Fruit fly (Drosophila melanogaster) whole organism, embryonic: Measurements from ENCODE around the gene CG12289.

Experiments used
- BtbVII ChIP-seq: fragments of 200-800 bp; sonication (Bioruptor generic); optimal IDR thresholded peaks from 3 replicates; lab custom pipeline; 2017; ENCODE audit warnings: missing biosample characterization, mild to moderate bottlenecking, missing genetic modification characterization
- CG10274 ChIP-seq: fragments of 200-800 bp; sonication (Bioruptor generic); optimal IDR thresholded peaks from 3 replicates; lab custom pipeline; 2017; ENCODE audit warnings: missing biosample characterization, mild to moderate bottlenecking, missing genetic modification characterization
- CG12659 ChIP-seq: fragments of 200-800 bp; sonication (Bioruptor generic); optimal IDR thresholded peaks from 3 replicates; lab custom pipeline; 2017; ENCODE audit warnings: mild to moderate bottlenecking, missing biosample characterization, missing genetic modification reagents, missing genetic modification characterization
- CG13624 ChIP-seq: fragments of 200-800 bp; sonication (Bioruptor generic); optimal IDR thresholded peaks from 2 replicates; lab custom pipeline; 2016; ENCODE audit warnings: missing biosample characterization, missing genetic modification characterization
- CG15479 ChIP-seq: fragments of 200-800 bp; sonication (Bioruptor generic); optimal IDR thresholded peaks from 3 replicates; lab custom pipeline; 2019; ENCODE audit warnings: missing biosample characterization, mild to moderate bottlenecking, missing genetic modification characterization, moderate library complexity
- CG1602 ChIP-seq: fragments of 200-800 bp; sonication (Bioruptor generic); optimal IDR thresholded peaks from 3 replicates; lab custom pipeline; 2016; ENCODE audit warnings: missing biosample characterization, missing genetic modification characterization
- CG1647 ChIP-seq: fragments of 200-800 bp; sonication (Bioruptor generic); optimal IDR thresholded peaks from 3 replicates; lab custom pipeline; 2016; ENCODE audit warnings: missing biosample characterization, missing genetic modification characterization
- CG16863 ChIP-seq: fragments of 200-800 bp; sonication (Bioruptor generic); optimal IDR thresholded peaks from 3 replicates; lab custom pipeline; 2016; ENCODE audit warnings: missing biosample characterization, missing genetic modification characterization
- CG17359 ChIP-seq: fragments of 200-800 bp; sonication (Bioruptor generic); optimal IDR thresholded peaks from 3 replicates; lab custom pipeline; 2018; ENCODE audit warnings: missing biosample characterization, mild to moderate bottlenecking, missing genetic modification characterization, moderate library complexity
- CG1832 ChIP-seq: fragments of 200-800 bp; sonication (Bioruptor generic); optimal IDR thresholded peaks from 2 replicates; lab custom pipeline; 2017; ENCODE audit warnings: missing biosample characterization, mild to moderate bottlenecking, missing genetic modification characterization, inconsistent platforms
- CG2202 ChIP-seq: fragments of 200-800 bp; sonication (Bioruptor generic); optimal IDR thresholded peaks from 2 replicates; lab custom pipeline; 2018; ENCODE audit warnings: missing biosample characterization, mild to moderate bottlenecking, missing genetic modification characterization
- CG30403 ChIP-seq: fragments of 200-800 bp; sonication (Bioruptor generic); optimal IDR thresholded peaks from 3 replicates; lab custom pipeline; 2016; ENCODE audit warnings: missing biosample characterization, missing genetic modification characterization
- CG31388 ChIP-seq: fragments of 200-800 bp; sonication (Bioruptor generic); optimal IDR thresholded peaks from 2 replicates; lab custom pipeline; 2016; ENCODE audit warnings: missing biosample characterization, missing genetic modification characterization
- CG32772 ChIP-seq: fragments of 200-800 bp; sonication (Bioruptor generic); IDR thresholded peaks from 2 replicates; pipeline ENCODE4 v1.3.6; 2022; ENCODE audit warnings: missing biosample characterization, missing genetic modification characterization
- CG34224 ChIP-seq: fragments of 200-800 bp; sonication (Bioruptor generic); IDR thresholded peaks from 3 replicates; pipeline ENCODE4 v1.3.6; 2022; ENCODE audit warnings: missing biosample characterization, missing genetic modification characterization; ENCODE audit not compliant: partially characterized antibody
- CG9932 ChIP-seq: fragments of 200-800 bp; sonication (Bioruptor generic); IDR thresholded peaks from 2 replicates; pipeline ENCODE4 v1.3.6; 2022; ENCODE audit warnings: missing biosample characterization, missing genetic modification characterization
- CrebB ChIP-seq: fragments of 200-800 bp; sonication (Bioruptor generic); optimal IDR thresholded peaks from 3 replicates; lab custom pipeline; 2018; ENCODE audit warnings: missing biosample characterization, mild to moderate bottlenecking, missing genetic modification characterization
- D ChIP-seq, 2 experiments: fragments of 200-800 bp in 1 of 2; fragments of >200 bp in 1 of 2; sonication (Bioruptor generic) in 1 of 2; optimal IDR thresholded peaks; 2 replicates in 1 of 2; 3 replicates in 1 of 2; lab custom pipeline; 2017; ENCODE audit warnings: mild to moderate bottlenecking in 1 of 2, missing biosample characterization in 1 of 2, missing genetic modification characterization in 1 of 2, missing genetic modification reagents in 1 of 2
- Dad ChIP-seq: fragments of 200-800 bp; sonication (Bioruptor generic); optimal IDR thresholded peaks from 3 replicates; lab custom pipeline; 2016; ENCODE audit warnings: missing biosample characterization, missing genetic modification characterization
- Hr78 ChIP-seq, 2 experiments: fragments of 200-800 bp in 1 of 2; fragments of >200 bp in 1 of 2; sonication (Bioruptor generic) in 1 of 2; optimal IDR thresholded peaks; 2 replicates each; lab custom pipeline; 2017 to 2019; ENCODE audit warnings: missing biosample characterization in 2 of 2, missing genetic modification characterization in 2 of 2, mild to moderate bottlenecking in 1 of 2, moderate library complexity in 1 of 2
- MBD-R2 ChIP-seq: fragments of 200-800 bp; sonication (Bioruptor generic); IDR thresholded peaks from 2 replicates; pipeline ENCODE4 v1.3.6; 2022; ENCODE audit warnings: missing biosample characterization, missing genetic modification characterization
- MESR4 ChIP-seq: fragments of 200-800 bp; sonication (Bioruptor generic); optimal IDR thresholded peaks from 2 replicates; lab custom pipeline; 2018; ENCODE audit warnings: missing biosample characterization, mild to moderate bottlenecking, missing genetic modification characterization, moderate library complexity
- Mrtf ChIP-seq: fragments of 200-800 bp; sonication (Bioruptor generic); IDR thresholded peaks from 3 replicates; pipeline ENCODE4 v1.3.6; 2022; ENCODE audit warnings: missing biosample characterization, missing genetic modification characterization
- Sry-δ ChIP-seq: fragments of 200-800 bp; sonication (Bioruptor generic); optimal IDR thresholded peaks from 2 replicates; lab custom pipeline; 2016; ENCODE audit warnings: missing biosample characterization, missing genetic modification characterization
- ase ChIP-seq: fragments of 200-800 bp; sonication (Bioruptor generic); IDR thresholded peaks from 3 replicates; pipeline ENCODE4 v1.3.6; 2022; ENCODE audit warnings: missing biosample characterization, missing genetic modification characterization
- bowl ChIP-seq: fragments of 200-800 bp; sonication (Bioruptor generic); IDR thresholded peaks from 2 replicates; pipeline ENCODE4 v1.3.6; 2022; ENCODE audit warnings: missing biosample characterization, missing genetic modification characterization
- ci ChIP-seq: fragments of 200-800 bp; sonication (Bioruptor generic); IDR thresholded peaks from 3 replicates; pipeline ENCODE4 v1.3.6; 2022; ENCODE audit warnings: missing biosample characterization, missing genetic modification characterization
- esg ChIP-seq: fragments of 200-800 bp; sonication (Bioruptor generic); conservative IDR thresholded peaks from 2 replicates; pipeline ENCODE4 v1.3.6; 2022; ENCODE audit warnings: missing biosample characterization, missing genetic modification characterization
- eve ChIP-seq, 2 experiments: fragments of >200 bp; optimal IDR thresholded peaks; 2 replicates each; lab custom pipeline; 2017; ENCODE audit warnings: missing biosample characterization in 2 of 2, missing genetic modification characterization in 2 of 2
- eyg ChIP-seq: fragments of 200-800 bp; sonication (Bioruptor generic); optimal IDR thresholded peaks from 3 replicates; lab custom pipeline; 2016; ENCODE audit warnings: missing biosample characterization, missing genetic modification characterization
- gsb ChIP-seq: fragments of 200-800 bp; sonication (Bioruptor generic); IDR thresholded peaks from 2 replicates; pipeline ENCODE4 v1.3.6; 2022; ENCODE audit warnings: missing biosample characterization, missing genetic modification characterization
- insv ChIP-seq, 2 experiments: fragments of 200-800 bp; sonication (Bioruptor generic); optimal IDR thresholded peaks; 3 replicates each; lab custom pipeline; 2016 to 2018; ENCODE audit warnings: missing biosample characterization in 2 of 2, missing genetic modification characterization in 2 of 2
- jigr1 ChIP-seq: fragments of 200-800 bp; sonication (Bioruptor generic); IDR thresholded peaks from 3 replicates; pipeline ENCODE4 v1.3.6; 2022; ENCODE audit warnings: missing biosample characterization, missing genetic modification characterization
- jumu ChIP-seq: fragments of 200-800 bp; sonication (Bioruptor generic); optimal IDR thresholded peaks from 3 replicates; lab custom pipeline; 2016; ENCODE audit warnings: missing biosample characterization, missing genetic modification characterization
- lmd ChIP-seq: fragments of 200-800 bp; sonication (Bioruptor generic); IDR thresholded peaks from 2 replicates; pipeline ENCODE4 v1.3.6; 2022; ENCODE audit warnings: missing biosample characterization, missing genetic modification characterization
- luna ChIP-seq: fragments of 200-800 bp; sonication (Bioruptor generic); optimal IDR thresholded peaks from 2 replicates; lab custom pipeline; 2016; ENCODE audit warnings: missing biosample characterization, missing genetic modification characterization
- maf-S ChIP-seq: fragments of 200-800 bp; sonication (Bioruptor generic); optimal IDR thresholded peaks from 2 replicates; lab custom pipeline; 2016; ENCODE audit warnings: missing biosample characterization, missing genetic modification characterization
- nmo ChIP-seq: fragments of 200-800 bp; sonication (Bioruptor generic); optimal IDR thresholded peaks from 2 replicates; lab custom pipeline; 2018; ENCODE audit warnings: missing biosample characterization, mild to moderate bottlenecking, missing genetic modification characterization, moderate library complexity
- onecut ChIP-seq: fragments of 200-800 bp; sonication (Bioruptor generic); IDR thresholded peaks from 2 replicates; pipeline ENCODE4 v1.3.6; 2022; ENCODE audit warnings: missing biosample characterization, missing genetic modification characterization
- peb ChIP-seq: fragments of 200-800 bp; sonication (Bioruptor generic); IDR thresholded peaks from 2 replicates; pipeline ENCODE4 v1.3.6; 2022; ENCODE audit warnings: missing biosample characterization, missing genetic modification characterization
- repo ChIP-seq: fragments of 200-800 bp; sonication (Bioruptor generic); optimal IDR thresholded peaks from 2 replicates; lab custom pipeline; 2016; ENCODE audit warnings: missing biosample characterization, missing genetic modification characterization
- sisA ChIP-seq: fragments of 200-800 bp; sonication (Bioruptor generic); IDR thresholded peaks from 2 replicates; pipeline ENCODE4 v1.3.6; 2022; ENCODE audit warnings: missing biosample characterization, missing genetic modification characterization
- slp2 ChIP-seq: fragments of 200-800 bp; sonication (Bioruptor generic); optimal IDR thresholded peaks from 2 replicates; lab custom pipeline; 2016; ENCODE audit warnings: missing biosample characterization, missing genetic modification characterization
- sob ChIP-seq: fragments of 200-800 bp; sonication (Bioruptor generic); IDR thresholded peaks from 2 replicates; pipeline ENCODE4 v1.3.6; 2022; ENCODE audit warnings: missing biosample characterization, missing genetic modification characterization
- sqz ChIP-seq: fragments of 200-800 bp; sonication (Bioruptor generic); optimal IDR thresholded peaks from 3 replicates; lab custom pipeline; 2018; ENCODE audit warnings: missing biosample characterization, mild to moderate bottlenecking, missing genetic modification characterization
- ssp ChIP-seq: fragments of 200-800 bp; sonication (Bioruptor generic); IDR thresholded peaks from 2 replicates; pipeline ENCODE4 v1.3.6; 2022; ENCODE audit warnings: missing biosample characterization, missing genetic modification characterization
- vnd ChIP-seq: fragments of 200-800 bp; sonication (Bioruptor generic); IDR thresholded peaks from 3 replicates; pipeline ENCODE4 v1.3.6; 2022; ENCODE audit warnings: missing biosample characterization, missing genetic modification characterization; ENCODE audit not compliant: partially characterized antibody
- wor ChIP-seq: fragments of 200-800 bp; sonication (Bioruptor generic); IDR thresholded peaks from 2 replicates; pipeline ENCODE4 v1.3.6; 2022; ENCODE audit warnings: missing biosample characterization, missing genetic modification characterization
- zen ChIP-seq: fragments of 200-800 bp; sonication (Bioruptor generic); optimal IDR thresholded peaks from 3 replicates; lab custom pipeline; 2018; ENCODE audit warnings: missing biosample characterization, mild to moderate bottlenecking, missing genetic modification characterization, moderate library complexity

CG12289 gene

dm6 chr3L:11491222-11491873, 33.1 kb upstream of the CG12289 start:
- TF ChIP-seq eyg (GFP tag; lab: Kevin White, UChicago) (peak; percentile 42), CG17359 (tag; lab: Kevin White, UChicago) (peak; percentile 62), jigr1 (GFP tag; lab: Robert Waterston, UW) (no peak), gsb (GFP tag; lab: Robert Waterston, UW) (peak; percentile 65), ci (GFP tag; lab: Robert Waterston, UW) (peak; percentile 61; the same call in 2 of the 3 replicates), MESR4 (GFP tag; lab: Kevin White, UChicago) (no peak), CG2202 (tag; lab: Kevin White, UChicago) (no peak), lmd (peak; percentile 70), MBD-R2 (GFP tag; lab: Robert Waterston, UW) (no peak; the same call in 1 of the 2 replicates), jumu (GFP tag; lab: Kevin White, UChicago) (peak; percentile 31), CG12659 (GFP tag; lab: Kevin White, UChicago) (peak; percentile 64), wor (GFP tag; lab: Robert Waterston, UW) (0 out of 2 replicates have a peak, but pooled peaks have one; percentile 14), sqz (no peak), Hr78 (GFP tag; optimal IDR thresholded peaks at IDR 0.05; lab: Kevin White, UChicago) (peak in 1 of 2 experiments; percentile 13), esg (peak; percentile 64), CG34224 (GFP tag; lab: Robert Waterston, UW) (no peak), CG1832 (GFP tag; lab: Kevin White, UChicago) (peak; percentile 21), repo (GFP tag; lab: Kevin White, UChicago) (peak; percentile 17), bowl (GFP tag; lab: Robert Waterston, UW) (no peak), BtbVII (GFP tag; lab: Kevin White, UChicago) (peak; percentile 61), nmo (GFP tag; lab: Kevin White, UChicago) (peak; percentile 63), CG9932 (GFP tag; lab: Robert Waterston, UW) (peak; percentile 71), Sry-δ (GFP tag; lab: Kevin White, UChicago) (peak; percentile 25), ase (GFP tag; lab: Robert Waterston, UW) (peak; percentile 46; the same call in 1 of the 3 replicates), sob (peak; percentile 80), CG32772 (GFP tag; lab: Robert Waterston, UW) (peak; percentile 58; the same call in 1 of the 2 replicates), slp2 (GFP tag; lab: Kevin White, UChicago) (peak; percentile 44), CG1647 (GFP tag; lab: Kevin White, UChicago) (no peak), ssp (GFP tag; lab: Robert Waterston, UW) (no peak), maf-S (GFP tag; lab: Kevin White, UChicago) (peak; percentile 41), insv (GFP tag; optimal IDR thresholded peaks at IDR 0.05; lab: Kevin White, UChicago) (no peak), CG15479 (GFP tag; lab: Kevin White, UChicago) (no peak), eve (GFP tag; optimal IDR thresholded peaks at IDR 0.05; lab: Kevin White, UChicago) (no peak), CrebB (tag; lab: Kevin White, UChicago) (peak; percentile 27), peb (GFP tag; lab: Robert Waterston, UW) (0 out of 2 replicates have a peak, but pooled peaks have one; percentile 12), Mrtf (no peak; the same call in 2 of the 3 replicates), D (optimal IDR thresholded peaks at IDR 0.05; lab: Kevin White, UChicago) (peak; percentile 50), D (GFP tag; optimal IDR thresholded peaks at IDR 0.05; lab: Kevin White, UChicago) (no peak), CG16863 (GFP tag; lab: Kevin White, UChicago) (peak; percentile 33), CG30403 (peak; percentile 69), zen (tag; lab: Kevin White, UChicago) (peak; percentile 25), CG1602 (GFP tag; lab: Kevin White, UChicago) (peak; percentile 7), CG10274 (GFP tag; lab: Kevin White, UChicago) (peak; percentile 30), vnd (no peak), CG13624 (GFP tag; lab: Kevin White, UChicago) (peak; percentile 57), Dad (GFP tag; lab: Kevin White, UChicago) (no peak), CG31388 (no peak), onecut (GFP tag; lab: Robert Waterston, UW) (peak; percentile 42; the same call in 1 of the 2 replicates), sisA (peak; percentile 64; the same call in 1 of the 2 replicates), luna (peak; percentile 9)
